Worm (Caenorhabditis elegans) whole organism, mixed stage, embryonic: ENCODE measurements around the gene Y11D7A.10.

Experiments used
- blmp-1 ChIP-seq: fragments of 150-350 bp; optimal IDR thresholded peaks from 2 replicates; lab custom pipeline; 2014; ENCODE audit warnings: missing biosample characterization, missing genetic modification characterization
- ceh-83 ChIP-seq: fragments of 200-800 bp; sonication (Bioruptor generic); optimal IDR thresholded peaks from 2 replicates; lab custom pipeline; 2018; ENCODE audit warnings: mild to moderate bottlenecking, missing genetic modification characterization, missing compliant biosample characterization
- elt-1 ChIP-seq: sonication (generic microtip); optimal IDR thresholded peaks from 2 replicates; lab custom pipeline; 2017; ENCODE audit warnings: missing genetic modification characterization, mild to moderate bottlenecking, missing compliant biosample characterization, antibody characterized with exemption, moderate library complexity, borderline replicate concordance; ENCODE audit not compliant: insufficient read depth
- mab-5 ChIP-seq: fragments of 150-350 bp; optimal IDR thresholded peaks from 2 replicates; lab custom pipeline; 2014; ENCODE audit warnings: missing biosample characterization, missing genetic modification characterization
- nhr-28 ChIP-seq: fragments of 150-350 bp; optimal IDR thresholded peaks from 2 replicates; lab custom pipeline; 2014; ENCODE audit warnings: missing biosample characterization, missing genetic modification characterization
- nhr-76 ChIP-seq: sonication (generic microtip); optimal IDR thresholded peaks from 2 replicates; lab custom pipeline; 2017; ENCODE audit warnings: missing biosample characterization, missing genetic modification characterization
- snpc-4 ChIP-seq: fragments of 150-350 bp; optimal IDR thresholded peaks from 2 replicates; lab custom pipeline; 2014; ENCODE audit warnings: missing biosample characterization, missing genetic modification characterization
- unc-39 ChIP-seq: fragments of 150-350 bp; optimal IDR thresholded peaks from 2 replicates; lab custom pipeline; 2014; ENCODE audit warnings: missing biosample characterization, missing genetic modification characterization

- no peak for TF ChIP-seq snpc-4 (tag; lab: Kevin White, UChicago)
- no peak for TF ChIP-seq ceh-83 (GFP tag; lab: Kevin White, UChicago)
- no peak for TF ChIP-seq elt-1
- TF ChIP-seq nhr-28, result no peak
- no peak for TF ChIP-seq mab-5
- TF ChIP-seq nhr-76 (tag; lab: Kevin White, UChicago), result no peak
- TF ChIP-seq unc-39 (tag; lab: Kevin White, UChicago), result no peak
- TF ChIP-seq blmp-1 (tag; lab: Kevin White, UChicago), result no peak
Measured at ce11 chrIV:9308975-9309374, 49.4 kb upstream of the Y11D7A.10 start, which contains the start of gene F49C12.6.
